Worm (Caenorhabditis elegans) whole organism, late embryonic: ENCODE measurements around the gene znf-474.

ENCODE experiments used
- hlh-13 ChIP-seq: fragments of 200-800 bp; sonication (Bioruptor generic); optimal IDR thresholded peaks from 2 replicates; lab custom pipeline; 2018; ENCODE audit warnings: mild to moderate bottlenecking, missing genetic modification characterization, missing compliant biosample characterization
- hlh-6 ChIP-seq: sonication (generic microtip); optimal IDR thresholded peaks from 2 replicates; lab custom pipeline; 2016; ENCODE audit warnings: missing genotype, missing genetic modification characterization, missing compliant biosample characterization
- ref-2 ChIP-seq: sonication (generic microtip); optimal IDR thresholded peaks from 2 replicates; lab custom pipeline; 2016; ENCODE audit warnings: missing genetic modification characterization, missing compliant biosample characterization

ce11 chrX:12164047-12164446 lies 14.3 kb downstream of the znf-474 start:
- TF ChIP-seq ref-2 (no peak), hlh-13 (GFP tag; lab: Kevin White, UChicago) (no peak), hlh-6 (tag; lab: Kevin White, UChicago) (no peak)
